Worm (Caenorhabditis elegans): Measurements from ENCODE around the gene R08E5.4.

Gene R08E5.4

DNA sequence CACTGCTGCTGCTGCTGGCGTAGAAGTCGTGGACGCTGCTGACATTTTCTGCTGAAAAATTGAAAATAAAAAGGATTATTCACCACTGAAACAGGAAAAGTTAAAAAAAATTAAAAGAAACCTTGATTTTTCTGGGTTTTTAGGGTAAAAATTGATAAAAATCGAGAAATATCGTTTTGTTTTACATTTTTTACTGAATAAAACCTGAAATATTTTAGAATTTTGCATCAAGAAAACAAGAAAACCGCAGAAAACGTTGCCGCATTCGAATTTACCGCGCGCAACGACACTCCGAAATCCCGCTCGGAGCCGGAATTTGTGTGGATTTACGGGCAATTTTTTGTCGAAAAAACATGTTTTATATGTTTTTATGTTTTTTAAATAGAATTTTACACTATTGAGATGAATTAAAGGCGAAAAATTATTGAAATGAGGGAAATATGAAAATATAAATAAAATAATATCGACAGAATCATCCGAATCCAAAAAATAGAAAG, 8.9 kb upstream of the R08E5.4 start, which contains the start of gene chk-1 (continued):
- TF ChIP-seq ceh-27 (GFP tag; optimal IDR thresholded peaks at IDR 0.05), result no peak
- TF ChIP-seq tlf-1 (GFP tag; optimal IDR thresholded peaks at IDR 0.05), result no peak
- no peak for TF ChIP-seq K11D2.4 (GFP tag; IDR thresholded peaks at IDR 0.05)
- no peak for TF ChIP-seq zim-3 (tag; optimal IDR thresholded peaks at IDR 0.05)
- no peak for TF ChIP-seq unc-130 (GFP tag; optimal IDR thresholded peaks at IDR 0.05)
- TF ChIP-seq B0336.3 (GFP tag; IDR thresholded peaks at IDR 0.05), result no peak
- TF ChIP-seq sea-2 (GFP tag; IDR thresholded peaks at IDR 0.05), result no peak
- TF ChIP-seq nhr-120 (GFP tag; IDR thresholded peaks at IDR 0.05), result no peak
- no peak for TF ChIP-seq F10E7.11 (tag; optimal IDR thresholded peaks at IDR 0.05)
- no peak for TF ChIP-seq D2030.7 (GFP tag; IDR thresholded peaks at IDR 0.05)
- no peak for TF ChIP-seq F52B5.7 (tag; optimal IDR thresholded peaks at IDR 0.05)
- peak; percentile 84 for TF ChIP-seq dpl-1 (GFP tag; optimal IDR thresholded peaks at IDR 0.05)

- TF ChIP-seq madf-3 (GFP tag; IDR thresholded peaks at IDR 0.05), result no peak
- no peak for TF ChIP-seq Y56A3A.18 (GFP tag; IDR thresholded peaks at IDR 0.05)
- TF ChIP-seq mxl-1 (tag; optimal IDR thresholded peaks at IDR 0.05), result no peak
- no peak for TF ChIP-seq F22D6.2 (tag; optimal IDR thresholded peaks at IDR 0.05)
- no peak for TF ChIP-seq lsl-1 (GFP tag; optimal IDR thresholded peaks at IDR 0.05)
- no peak for TF ChIP-seq T26A5.8 (tag; optimal IDR thresholded peaks at IDR 0.05)
- no peak for TF ChIP-seq egl-44 (GFP tag; IDR thresholded peaks at IDR 0.05)
- TF ChIP-seq ceh-100 (GFP tag; IDR thresholded peaks at IDR 0.05), result no peak
- TF ChIP-seq bed-1 (GFP tag; IDR thresholded peaks at IDR 0.05), result no peak
- no peak for TF ChIP-seq gei-17 (GFP tag; optimal IDR thresholded peaks at IDR 0.05)
- no peak for TF ChIP-seq nfyb-1 (GFP tag; IDR thresholded peaks at IDR 0.05)
- TF ChIP-seq unc-130 (GFP tag; optimal IDR thresholded peaks at IDR 0.05), result no peak
Measured at ce11 chrV:3760839-3761238, 7.5 kb upstream of the R08E5.4 start, which contains the start of gene oac-55. Gene oac-55, plus strand, starts transcription at chrV:3761139.

DNA sequence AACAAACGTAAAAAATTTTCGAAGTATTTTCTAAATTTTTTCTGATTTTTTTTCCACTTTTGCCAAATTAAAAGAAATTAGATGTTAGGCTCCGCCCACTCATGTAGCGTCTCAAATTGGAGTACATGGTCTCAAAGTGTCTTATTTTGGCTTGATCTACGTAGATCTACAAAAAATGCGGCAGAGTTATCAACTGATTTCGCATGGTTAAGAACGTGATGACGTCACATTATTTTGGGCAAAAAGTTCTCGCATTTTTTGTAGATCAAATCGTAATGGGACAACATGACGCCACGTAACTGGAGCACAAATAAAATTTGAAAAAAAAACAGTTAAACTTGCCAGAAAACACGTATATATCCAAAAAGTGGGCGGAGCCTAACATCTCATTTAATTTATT, 6.5 kb upstream of the R08E5.4 start:
- TF ChIP-seq fkh-3 (tag; optimal IDR thresholded peaks at IDR 0.05), result no peak
- TF ChIP-seq rec-8 (tag; optimal IDR thresholded peaks at IDR 0.05), result no peak
- no peak for TF ChIP-seq hlh-12 (tag; optimal IDR thresholded peaks at IDR 0.05)
- TF ChIP-seq lag-1 (GFP tag; IDR thresholded peaks at IDR 0.05), result no peak
- TF ChIP-seq F57A8.1 (GFP tag; optimal IDR thresholded peaks at IDR 0.05), result no peak
- TF ChIP-seq lir-1 (GFP tag; conservative IDR thresholded peaks at IDR 0.05), result no peak
- no peak for TF ChIP-seq B0261.1 (tag; optimal IDR thresholded peaks at IDR 0.05)
- TF ChIP-seq die-1 (tag; optimal IDR thresholded peaks at IDR 0.05), result no peak
- TF ChIP-seq dpl-1 (GFP tag; optimal IDR thresholded peaks at IDR 0.05), result no peak
- no peak for TF ChIP-seq nhr-90 (tag; optimal IDR thresholded peaks at IDR 0.05)
- TF ChIP-seq hmg-20 (GFP tag; IDR thresholded peaks at IDR 0.05), result no peak
- no peak for TF ChIP-seq attf-5 (GFP tag; optimal IDR thresholded peaks at IDR 0.05)

DNA sequence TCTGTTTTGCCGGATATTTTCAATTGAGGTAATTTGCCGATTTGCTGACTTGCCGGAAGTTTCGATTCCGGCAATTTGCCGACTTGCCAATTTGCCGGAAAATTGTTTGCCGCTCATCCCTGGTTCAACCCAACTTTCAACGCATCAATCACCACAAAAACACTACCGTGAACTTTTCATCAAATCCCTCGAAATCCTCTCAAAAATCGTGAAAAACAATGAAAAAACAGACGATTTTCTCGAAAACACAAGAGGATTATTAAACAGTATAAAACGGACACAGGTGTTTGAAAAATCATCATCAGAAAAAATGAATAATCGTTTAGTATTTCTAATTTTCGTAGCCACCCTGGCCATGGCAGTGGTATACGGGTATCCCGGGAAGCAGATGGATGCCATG, 1.5 kb upstream of the R08E5.4 start, which contains the start of gene Y39H10A.1:
Y39H10A.1 (plus strand) TSS at position 301 of the 400 bp plus-strand sequence.
- TF ChIP-seq ztf-25 (GFP tag; IDR thresholded peaks at IDR 0.05) (no peak), D2030.7 (GFP tag; IDR thresholded peaks at IDR 0.05) (no peak), let-526 (GFP tag; IDR thresholded peaks at IDR 0.05) (no peak), zim-3 (tag; optimal IDR thresholded peaks at IDR 0.05) (no peak), lin-54 (GFP tag; optimal IDR thresholded peaks at IDR 0.05) (no peak), Y79H2A.3 (GFP tag; conservative IDR thresholded peaks at IDR 0.05) (no peak), attf-6 (GFP tag; IDR thresholded peaks at IDR 0.05) (no peak), F57C9.4 (tag; optimal IDR thresholded peaks at IDR 0.05) (no peak), F10E7.11 (tag; optimal IDR thresholded peaks at IDR 0.05) (no peak), F23B12.7 (tag; optimal IDR thresholded peaks at IDR 0.05; ENCODE audit: insufficient read depth) (no peak), bed-1 (GFP tag; IDR thresholded peaks at IDR 0.05) (no peak), Y95B8A.8 (GFP tag; IDR thresholded peaks at IDR 0.05) (no peak), ztf-18 (tag; optimal IDR thresholded peaks at IDR 0.05) (no peak), chd-7 (tag; optimal IDR thresholded peaks at IDR 0.05) (no peak), snpc-3.4 (tag; optimal IDR thresholded peaks at IDR 0.05) (no peak), aptf-3 (GFP tag; IDR thresholded peaks at IDR 0.05) (no peak), ccch-3 (GFP tag; optimal IDR thresholded peaks at IDR 0.05) (no peak)

Measured in whole organism, young adult.